Worm (Caenorhabditis elegans): ENCODE measurements around the gene F46B6.10.

The F46B6.10 gene

ce11 chrV:9768828-9769778 lies 32.8 kb downstream of the F46B6.10 start, which contains the start of gene unc-42:
TSS of gene unc-42 (minus strand) at chrV:9769391.
- TF ChIP-seq ama-1 (optimal IDR thresholded peaks at IDR 0.05) (no peak), aly-1 (tag; optimal IDR thresholded peaks at IDR 0.05) (no peak), tbx-11 (GFP tag; IDR thresholded peaks at IDR 0.05) (no peak), sea-1 (GFP tag; conservative IDR thresholded peaks at IDR 0.05) (no peak), ceh-36 (tag; optimal IDR thresholded peaks at IDR 0.05) (no peak), flt-1 (GFP tag; IDR thresholded peaks at IDR 0.05) (no peak), B0310.2 (tag; optimal IDR thresholded peaks at IDR 0.05) (no peak), hmbx-1 (tag; optimal IDR thresholded peaks at IDR 0.05) (no peak), tbx-37 (GFP tag; conservative IDR thresholded peaks at IDR 0.05) (no peak), tra-4 (tag; optimal IDR thresholded peaks at IDR 0.05) (no peak), ceh-13 (GFP tag; optimal IDR thresholded peaks at IDR 0.05) (no peak), pes-1 (GFP tag; IDR thresholded peaks at IDR 0.05) (no peak), hnd-1 (tag; optimal IDR thresholded peaks at IDR 0.05) (no peak), hmg-4 (GFP tag; optimal IDR thresholded peaks at IDR 0.05) (no peak), ets-7 (tag; optimal IDR thresholded peaks at IDR 0.05) (no peak), scrt-1 (GFP tag; IDR thresholded peaks at IDR 0.05) (no peak), F13C5.2 (tag; optimal IDR thresholded peaks at IDR 0.05) (no peak)

- no peak for TF ChIP-seq ceh-36 (tag; optimal IDR thresholded peaks at IDR 0.05)
Observed at ce11 chrV:9767941-9768340, 33.9 kb downstream of the F46B6.10 start.

ce11 chrV:9765622-9766021 lies 36.2 kb downstream of the F46B6.10 start:
- TF ChIP-seq ceh-36 (tag; optimal IDR thresholded peaks at IDR 0.05) (no peak), scrt-1 (GFP tag; IDR thresholded peaks at IDR 0.05) (no peak), sea-1 (GFP tag; conservative IDR thresholded peaks at IDR 0.05) (no peak), ets-7 (tag; optimal IDR thresholded peaks at IDR 0.05) (no peak), pes-1 (GFP tag; IDR thresholded peaks at IDR 0.05) (no peak)

ce11 chrV:9764552-9764951 lies 37.3 kb downstream of the F46B6.10 start:
- TF ChIP-seq aly-1 (tag; optimal IDR thresholded peaks at IDR 0.05) (no peak), scrt-1 (GFP tag; IDR thresholded peaks at IDR 0.05) (no peak), ama-1 (optimal IDR thresholded peaks at IDR 0.05) (no peak), B0310.2 (tag; optimal IDR thresholded peaks at IDR 0.05) (no peak), hmg-4 (GFP tag; optimal IDR thresholded peaks at IDR 0.05) (no peak), sea-1 (GFP tag; conservative IDR thresholded peaks at IDR 0.05) (no peak), hmbx-1 (tag; optimal IDR thresholded peaks at IDR 0.05) (no peak), pes-1 (GFP tag; IDR thresholded peaks at IDR 0.05) (no peak)

ce11 chrV:9763759-9764158 lies 38.1 kb downstream of the F46B6.10 start:
- TF ChIP-seq ceh-36 (tag; optimal IDR thresholded peaks at IDR 0.05) (no peak), ets-7 (tag; optimal IDR thresholded peaks at IDR 0.05) (no peak), tbx-37 (GFP tag; conservative IDR thresholded peaks at IDR 0.05) (no peak), hmg-4 (GFP tag; optimal IDR thresholded peaks at IDR 0.05) (no peak), ceh-13 (GFP tag; optimal IDR thresholded peaks at IDR 0.05) (no peak), hmbx-1 (tag; optimal IDR thresholded peaks at IDR 0.05) (no peak), B0310.2 (tag; optimal IDR thresholded peaks at IDR 0.05) (no peak), tbx-11 (GFP tag; IDR thresholded peaks at IDR 0.05) (no peak), aly-1 (tag; optimal IDR thresholded peaks at IDR 0.05) (no peak), hnd-1 (tag; optimal IDR thresholded peaks at IDR 0.05) (no peak), scrt-1 (GFP tag; IDR thresholded peaks at IDR 0.05) (no peak), sea-1 (GFP tag; conservative IDR thresholded peaks at IDR 0.05) (no peak), flt-1 (GFP tag; IDR thresholded peaks at IDR 0.05) (no peak), F13C5.2 (tag; optimal IDR thresholded peaks at IDR 0.05) (no peak), ama-1 (optimal IDR thresholded peaks at IDR 0.05) (no peak), pes-1 (GFP tag; IDR thresholded peaks at IDR 0.05) (no peak), tra-4 (tag; optimal IDR thresholded peaks at IDR 0.05) (no peak)

ce11 chrV:9758437-9758836 lies 43.4 kb downstream of the F46B6.10 start:
- no peak for TF ChIP-seq B0310.2 (tag; optimal IDR thresholded peaks at IDR 0.05)
- TF ChIP-seq F13C5.2 (tag; optimal IDR thresholded peaks at IDR 0.05): no peak
- no peak for TF ChIP-seq pes-1 (GFP tag; IDR thresholded peaks at IDR 0.05)
- no peak for TF ChIP-seq flt-1 (GFP tag; IDR thresholded peaks at IDR 0.05)
- no peak for TF ChIP-seq aly-1 (tag; optimal IDR thresholded peaks at IDR 0.05)
- no peak for TF ChIP-seq tbx-11 (GFP tag; IDR thresholded peaks at IDR 0.05)
- TF ChIP-seq ceh-13 (GFP tag; optimal IDR thresholded peaks at IDR 0.05): no peak
- no peak for TF ChIP-seq tbx-37 (GFP tag; conservative IDR thresholded peaks at IDR 0.05)
- TF ChIP-seq hmbx-1 (tag; optimal IDR thresholded peaks at IDR 0.05): no peak
- TF ChIP-seq sea-1 (GFP tag; conservative IDR thresholded peaks at IDR 0.05): no peak

ce11 chrV:9757884-9758283 lies 44.0 kb downstream of the F46B6.10 start, which contains the start of gene F58E6.11:
TSS of gene F58E6.11 (minus strand) at chrV:9757984.
- no peak for TF ChIP-seq tbx-11 (GFP tag; IDR thresholded peaks at IDR 0.05)
- TF ChIP-seq tra-4 (tag; optimal IDR thresholded peaks at IDR 0.05): no peak
- no peak for TF ChIP-seq hmg-4 (GFP tag; optimal IDR thresholded peaks at IDR 0.05)
- TF ChIP-seq F13C5.2 (tag; optimal IDR thresholded peaks at IDR 0.05): no peak
- TF ChIP-seq ets-7 (tag; optimal IDR thresholded peaks at IDR 0.05): no peak
- TF ChIP-seq aly-1 (tag; optimal IDR thresholded peaks at IDR 0.05): no peak

- TF ChIP-seq scrt-1 (GFP tag; IDR thresholded peaks at IDR 0.05) (no peak), sea-1 (GFP tag; conservative IDR thresholded peaks at IDR 0.05) (no peak), ama-1 (optimal IDR thresholded peaks at IDR 0.05) (no peak), tbx-37 (GFP tag; conservative IDR thresholded peaks at IDR 0.05) (no peak), tra-4 (tag; optimal IDR thresholded peaks at IDR 0.05) (no peak), hmg-4 (GFP tag; optimal IDR thresholded peaks at IDR 0.05) (no peak), ceh-13 (GFP tag; optimal IDR thresholded peaks at IDR 0.05) (no peak), hnd-1 (tag; optimal IDR thresholded peaks at IDR 0.05) (no peak), ceh-36 (tag; optimal IDR thresholded peaks at IDR 0.05) (no peak), ets-7 (tag; optimal IDR thresholded peaks at IDR 0.05) (no peak), tbx-11 (GFP tag; IDR thresholded peaks at IDR 0.05) (no peak), B0310.2 (tag; optimal IDR thresholded peaks at IDR 0.05) (no peak), F13C5.2 (tag; optimal IDR thresholded peaks at IDR 0.05) (no peak)
Observed at ce11 chrV:9756242-9756641, 45.6 kb downstream of the F46B6.10 start, which contains the start of gene hrg-3. TSS of gene hrg-3 (plus strand) at chrV:9756468.

All from whole organism, early embryonic.